Fruit fly (Drosophila melanogaster) whole organism, embryonic: ENCODE results near the gene PAN3.
A peak's percentile ranks its signal among the peaks of the same experiment; 100 is the strongest.

ENCODE experiments used
- Awh ChIP-seq: fragments of 200-800 bp; sonication (Bioruptor generic); IDR thresholded peaks from 2 replicates; pipeline ENCODE4, ENCODE4 v1.3.6; 2022; ENCODE audit warnings: missing biosample characterization, missing genetic modification characterization
- Bgb ChIP-seq: fragments of 200-800 bp; sonication (Bioruptor generic); IDR thresholded peaks from 2 replicates; pipeline ENCODE4 v1.3.6; 2022; ENCODE audit warnings: missing biosample characterization, missing genetic modification characterization; ENCODE audit not compliant: partially characterized antibody
- CG10654 ChIP-seq: fragments of 200-800 bp; sonication (Bioruptor generic); optimal IDR thresholded peaks from 2 replicates; lab custom pipeline; 2016; ENCODE audit warnings: missing biosample characterization, missing genetic modification characterization
- CG11085 ChIP-seq: fragments of 200-800 bp; sonication (Bioruptor generic); IDR thresholded peaks from 2 replicates; pipeline ENCODE4 v1.3.6; 2022; ENCODE audit warnings: missing biosample characterization, missing genetic modification characterization
- CG12659 ChIP-seq: fragments of 200-800 bp; sonication (Bioruptor generic); optimal IDR thresholded peaks from 3 replicates; lab custom pipeline; 2017; ENCODE audit warnings: mild to moderate bottlenecking, missing biosample characterization, missing genetic modification reagents, missing genetic modification characterization
- CG13624 ChIP-seq: fragments of 200-800 bp; sonication (Bioruptor generic); optimal IDR thresholded peaks from 2 replicates; lab custom pipeline; 2016; ENCODE audit warnings: missing biosample characterization, missing genetic modification characterization
- CG1602 ChIP-seq: fragments of 200-800 bp; sonication (Bioruptor generic); optimal IDR thresholded peaks from 3 replicates; lab custom pipeline; 2016; ENCODE audit warnings: missing biosample characterization, missing genetic modification characterization
- CG17361 ChIP-seq: fragments of 200-800 bp; sonication (Bioruptor generic); IDR thresholded peaks from 3 replicates; pipeline ENCODE4 v1.3.6; 2022; ENCODE audit warnings: missing biosample characterization, missing genetic modification characterization
- CG2129 ChIP-seq: fragments of 200-800 bp; sonication (Bioruptor generic); IDR thresholded peaks from 2 replicates; pipeline ENCODE4 v1.3.6; 2022; ENCODE audit warnings: missing biosample characterization, missing genetic modification characterization; ENCODE audit not compliant: partially characterized antibody
- CG2712 ChIP-seq: fragments of 200-800 bp; optimal IDR thresholded peaks from 3 replicates; lab custom pipeline; 2019; ENCODE audit warnings: missing biosample characterization, mild to moderate bottlenecking, missing genetic modification characterization, moderate library complexity
- CG2889 ChIP-seq: fragments of 200-800 bp; sonication (Bioruptor generic); IDR thresholded peaks from 3 replicates; pipeline ENCODE4 v1.3.6; 2022; ENCODE audit warnings: missing biosample characterization, missing genetic modification characterization
- CG32772 ChIP-seq: fragments of 200-800 bp; sonication (Bioruptor generic); IDR thresholded peaks from 2 replicates; pipeline ENCODE4 v1.3.6; 2022; ENCODE audit warnings: missing biosample characterization, missing genetic modification characterization
- CG4617 ChIP-seq: fragments of 200-800 bp; sonication (Bioruptor generic); optimal IDR thresholded peaks from 3 replicates; lab custom pipeline; 2016; ENCODE audit warnings: missing biosample characterization, missing genetic modification characterization, borderline replicate concordance
- CG6654 ChIP-seq: fragments of 200-800 bp; sonication (Bioruptor generic); optimal IDR thresholded peaks from 2 replicates; lab custom pipeline; 2017; ENCODE audit warnings: missing biosample characterization, mild to moderate bottlenecking, missing genetic modification characterization
- CG6765 ChIP-seq: fragments of 200-800 bp; sonication (Bioruptor generic); optimal IDR thresholded peaks from 3 replicates; lab custom pipeline; 2017; ENCODE audit warnings: missing biosample characterization, mild to moderate bottlenecking, missing genetic modification characterization
- CG7357 ChIP-seq: fragments of 200-800 bp; sonication (Bioruptor generic); IDR thresholded peaks from 3 replicates; pipeline ENCODE4 v1.3.6; 2022; ENCODE audit warnings: missing biosample characterization, missing genetic modification characterization
- CG7372 ChIP-seq: fragments of 200-800 bp; sonication (Bioruptor generic); IDR thresholded peaks from 2 replicates; pipeline ENCODE4 v1.3.6; 2022; ENCODE audit warnings: missing biosample characterization, missing genetic modification characterization
- CG8924 ChIP-seq: fragments of 200-800 bp; optimal IDR thresholded peaks from 3 replicates; lab custom pipeline; 2019; ENCODE audit warnings: missing biosample characterization, mild to moderate bottlenecking, missing genetic modification characterization, moderate library complexity
- CG9797 ChIP-seq: fragments of 200-800 bp; sonication (Bioruptor generic); optimal IDR thresholded peaks from 3 replicates; lab custom pipeline; 2018; ENCODE audit warnings: missing biosample characterization, mild to moderate bottlenecking, missing genetic modification characterization
- CHES-1-like ChIP-seq: fragments of 200-800 bp; sonication (Bioruptor generic); optimal IDR thresholded peaks from 2 replicates; lab custom pipeline; 2016; ENCODE audit warnings: missing biosample characterization, missing genetic modification characterization
- Dfd ChIP-seq, 2 experiments: fragments of >200 bp; optimal IDR thresholded peaks; 2 replicates each; lab custom pipeline; 2017; ENCODE audit warnings: missing biosample characterization in 2 of 2, missing genetic modification characterization in 2 of 2
- Doc3 ChIP-seq: fragments of 200-800 bp; sonication (Bioruptor generic); IDR thresholded peaks from 3 replicates; pipeline ENCODE4 v1.3.6; 2022; ENCODE audit warnings: missing biosample characterization, missing genetic modification characterization; ENCODE audit not compliant: partially characterized antibody
- Drgx ChIP-seq: fragments of 200-800 bp; sonication (Bioruptor generic); IDR thresholded peaks from 2 replicates; pipeline ENCODE4 v1.3.6; 2022; ENCODE audit warnings: missing biosample characterization, missing genetic modification characterization
- ERR ChIP-seq: fragments of 200-800 bp; sonication (Bioruptor generic); optimal IDR thresholded peaks from 2 replicates; lab custom pipeline; 2016; ENCODE audit warnings: missing biosample characterization, missing genetic modification characterization
- Eip74EF ChIP-seq, 2 experiments: fragments of 200-800 bp in 1 of 2; fragments of >200 bp in 1 of 2; sonication (Bioruptor generic) in 1 of 2; optimal IDR thresholded peaks; 2 replicates each; lab custom pipeline; 2017 to 2019; ENCODE audit warnings: missing biosample characterization in 2 of 2, missing genetic modification characterization in 2 of 2, mild to moderate bottlenecking in 1 of 2, moderate library complexity in 1 of 2
- Hr39 ChIP-seq: fragments of >200 bp; optimal IDR thresholded peaks from 2 replicates; lab custom pipeline; 2017
- Jarid2 ChIP-seq: fragments of 200-800 bp; sonication (Bioruptor generic); optimal IDR thresholded peaks from 3 replicates; lab custom pipeline; 2017; ENCODE audit warnings: mild to moderate bottlenecking, missing biosample characterization, missing genetic modification reagents, missing genetic modification characterization
- Lim3 ChIP-seq: fragments of 200-800 bp; sonication (Bioruptor generic); IDR thresholded peaks from 2 replicates; pipeline ENCODE4 v1.3.6; 2022; ENCODE audit warnings: missing biosample characterization, missing genetic modification characterization
- Max ChIP-seq: fragments of 200-800 bp; sonication (Bioruptor generic); optimal IDR thresholded peaks from 2 replicates; lab custom pipeline; 2016; ENCODE audit warnings: missing biosample characterization, mild to moderate bottlenecking, missing genetic modification characterization
- NC2α ChIP-seq: fragments of 200-800 bp; sonication (Bioruptor generic); optimal IDR thresholded peaks from 2 replicates; lab custom pipeline; 2016; ENCODE audit warnings: missing biosample characterization, missing genetic modification characterization
- Nf-YC ChIP-seq: fragments of 200-800 bp; optimal IDR thresholded peaks from 3 replicates; lab custom pipeline; 2019; ENCODE audit warnings: missing biosample characterization, mild to moderate bottlenecking, missing genetic modification characterization, moderate library complexity
- NfI ChIP-seq: fragments of 200-800 bp; sonication (Bioruptor generic); optimal IDR thresholded peaks from 3 replicates; lab custom pipeline; 2018; ENCODE audit warnings: missing biosample characterization, mild to moderate bottlenecking, missing genetic modification characterization, moderate library complexity
- Poxn ChIP-seq: fragments of 200-800 bp; sonication (Bioruptor generic); IDR thresholded peaks from 2 replicates; pipeline ENCODE4 v1.3.6; 2022; ENCODE audit warnings: missing biosample characterization, missing genetic modification characterization
- Rx ChIP-seq: fragments of 200-800 bp; sonication (Bioruptor generic); IDR thresholded peaks from 2 replicates; pipeline ENCODE4 v1.3.6; 2022; ENCODE audit warnings: missing biosample characterization, missing genetic modification characterization
- Sin3A ChIP-seq: fragments of >200 bp; optimal IDR thresholded peaks from 2 replicates; lab custom pipeline; 2018
- bcd ChIP-seq: fragments of 200-800 bp; sonication (Bioruptor generic); optimal IDR thresholded peaks from 2 replicates; lab custom pipeline; 2017; ENCODE audit warnings: missing biosample characterization, mild to moderate bottlenecking, missing genetic modification characterization
- cas ChIP-seq: fragments of 200-800 bp; sonication (Bioruptor generic); IDR thresholded peaks from 2 replicates; pipeline ENCODE4 v1.3.6; 2022; ENCODE audit warnings: missing biosample characterization, missing genetic modification characterization
- crp ChIP-seq, 2 experiments: fragments of 200-800 bp; sonication (Bioruptor generic); optimal IDR thresholded peaks; 2 replicates in 1 of 2; 3 replicates in 1 of 2; lab custom pipeline; 2017; ENCODE audit warnings: missing biosample characterization in 2 of 2, missing genetic modification characterization in 2 of 2, mild to moderate bottlenecking in 1 of 2, moderate library complexity in 1 of 2
- dmrt99B ChIP-seq: fragments of 200-800 bp; sonication (Bioruptor generic); optimal IDR thresholded peaks from 2 replicates; lab custom pipeline; 2018; ENCODE audit warnings: missing biosample characterization, mild to moderate bottlenecking, missing genetic modification characterization, moderate library complexity
- hth ChIP-seq: fragments of >200 bp; optimal IDR thresholded peaks from 2 replicates; lab custom pipeline; 2017; ENCODE audit warnings: inconsistent platforms
- kay ChIP-seq: fragments of 200-800 bp; sonication (Bioruptor generic); optimal IDR thresholded peaks from 2 replicates; lab custom pipeline; 2016; ENCODE audit warnings: missing biosample characterization, missing genetic modification characterization
- nmo ChIP-seq: fragments of 200-800 bp; sonication (Bioruptor generic); optimal IDR thresholded peaks from 2 replicates; lab custom pipeline; 2018; ENCODE audit warnings: missing biosample characterization, mild to moderate bottlenecking, missing genetic modification characterization, moderate library complexity
- ranshi ChIP-seq: fragments of 200-800 bp; sonication (Bioruptor generic); IDR thresholded peaks from 2 replicates; pipeline ENCODE4 v1.3.6; 2022; ENCODE audit warnings: missing biosample characterization, missing genetic modification characterization
- rib ChIP-seq: fragments of 200-800 bp; sonication (Bioruptor generic); IDR thresholded peaks from 2 replicates; pipeline ENCODE4 v1.3.6; 2022; ENCODE audit warnings: missing biosample characterization, missing genetic modification characterization
- row ChIP-seq: fragments of 200-800 bp; sonication (Bioruptor generic); IDR thresholded peaks from 3 replicates; pipeline ENCODE4 v1.3.6; 2022; ENCODE audit warnings: missing biosample characterization, missing genetic modification characterization
- seq ChIP-seq: fragments of 200-800 bp; sonication (Bioruptor generic); IDR thresholded peaks from 2 replicates; pipeline ENCODE4 v1.3.6; 2022; ENCODE audit warnings: missing biosample characterization, missing genetic modification characterization
- sisA ChIP-seq: fragments of 200-800 bp; sonication (Bioruptor generic); IDR thresholded peaks from 2 replicates; pipeline ENCODE4 v1.3.6; 2022; ENCODE audit warnings: missing biosample characterization, missing genetic modification characterization
- tx ChIP-seq: fragments of 200-800 bp; sonication (Bioruptor generic); optimal IDR thresholded peaks from 2 replicates; lab custom pipeline; 2016; ENCODE audit warnings: missing biosample characterization, missing genetic modification characterization
- vnd ChIP-seq: fragments of 200-800 bp; sonication (Bioruptor generic); IDR thresholded peaks from 3 replicates; pipeline ENCODE4 v1.3.6; 2022; ENCODE audit warnings: missing biosample characterization, missing genetic modification characterization; ENCODE audit not compliant: partially characterized antibody

Gene PAN3

DNA sequence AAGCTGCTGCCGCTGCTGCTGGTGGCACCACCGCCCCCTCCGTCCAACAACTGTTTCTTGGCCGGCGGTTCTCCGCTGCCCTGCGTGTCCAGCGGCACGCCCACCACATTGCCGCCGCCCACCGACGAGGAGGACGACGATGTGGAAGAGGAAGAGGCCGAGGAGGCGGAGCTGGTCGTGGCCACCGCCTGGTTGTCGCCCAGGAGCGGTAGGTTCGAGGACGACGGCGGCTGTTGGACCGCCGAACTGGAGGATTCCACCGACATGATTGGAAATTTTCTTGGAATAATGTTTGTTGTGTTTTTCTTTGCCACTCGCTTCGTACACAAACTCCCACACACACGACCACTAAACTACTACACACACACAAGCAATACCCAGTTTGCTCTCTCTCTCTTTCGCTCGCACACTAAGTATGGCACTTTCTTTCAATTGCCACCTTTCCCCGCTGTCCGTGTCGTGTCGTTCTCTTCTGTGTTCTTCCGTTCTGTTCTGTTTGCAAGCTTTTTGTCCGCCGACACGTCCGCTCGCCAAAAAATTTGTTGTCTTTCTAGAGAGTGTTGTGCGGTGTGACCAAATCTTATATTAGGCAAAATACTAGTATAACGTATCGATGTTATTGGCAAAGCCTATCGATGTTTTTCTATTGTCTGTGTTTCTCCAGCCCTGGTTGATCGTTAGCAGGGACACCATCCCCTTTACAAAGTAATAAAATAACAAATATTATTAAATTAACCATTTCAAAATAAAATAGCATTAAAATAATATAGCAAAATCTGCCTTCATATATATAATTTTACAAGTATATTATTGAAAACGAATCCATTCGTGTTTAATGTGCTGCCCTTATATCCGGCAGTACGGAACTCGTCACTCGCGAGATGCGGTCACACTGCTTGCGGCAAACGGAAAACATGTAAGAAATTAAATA, at the start of gene PAN3, which contains the start of gene CG32486 (continued):
- TF ChIP-seq Jarid2 (GFP tag; lab: Kevin White, UChicago) (peak; percentile 94), Drgx (GFP tag; lab: Robert Waterston, UW) (peak; percentile 26; the same call in 1 of the 2 replicates), CG11085 (GFP tag; lab: Robert Waterston, UW) (peak; percentile 29; the same call in 1 of the 2 replicates), ranshi (GFP tag; lab: Robert Waterston, UW) (peak; percentile 6; the same call in 1 of the 2 replicates), CG13624 (GFP tag; lab: Kevin White, UChicago) (peak; percentile 61), row (GFP tag; lab: Robert Waterston, UW) (peak; percentile 53), CG7372 (GFP tag; lab: Robert Waterston, UW) (no peak), Poxn (GFP tag; lab: Robert Waterston, UW) (no peak), CG7357 (no peak), CG32772 (GFP tag; lab: Robert Waterston, UW) (no peak), CG2712 (peak; percentile 66), CG12659 (peak; percentile 93), CG8924 (tag; lab: Kevin White, UChicago) (peak; percentile 68), cas (peak; percentile 18; the same call in 1 of the 2 replicates), rib (peak; percentile 73), tx (GFP tag; lab: Kevin White, UChicago) (no peak), CHES-1-like (GFP tag; lab: Kevin White, UChicago) (peak; percentile 63), Max (GFP tag; lab: Kevin White, UChicago) (peak; percentile 35), Nf-YC (peak; percentile 57), kay (GFP tag; lab: Kevin White, UChicago) (no peak), CG9797 (GFP tag; lab: Kevin White, UChicago) (peak; percentile 100), sisA (GFP tag; lab: Robert Waterston, UW) (peak; percentile 20; the same call in 1 of the 2 replicates), bcd (peak; percentile 45), NC2α (GFP tag; lab: Kevin White, UChicago) (no peak), NfI (GFP tag; lab: Kevin White, UChicago) (peak; percentile 45), Hr39 (lab: Kevin White, UChicago) (no peak), ERR (GFP tag; lab: Kevin White, UChicago) (peak; percentile 71), Rx (0 out of 2 replicates have a peak, but pooled peaks have one; percentile 33), CG4617 (GFP tag; lab: Kevin White, UChicago) (peak; percentile 76), hth (lab: Kevin White, UChicago) (no peak), Sin3A (lab: Kevin White, UChicago) (peak; percentile 85), dmrt99B (peak; percentile 4), seq (GFP tag; lab: Robert Waterston, UW) (peak; percentile 57; the same call in 1 of the 2 replicates), Lim3 (GFP tag; lab: Robert Waterston, UW) (no peak), Eip74EF (GFP tag; optimal IDR thresholded peaks at IDR 0.05; lab: Kevin White, UChicago) (peak in 1 of 2 experiments; percentile 50), Awh (GFP tag; lab: Robert Waterston, UW) (peak; percentile 51; the same call in 1 of the 2 replicates), CG2129 (GFP tag; lab: Robert Waterston, UW) (peak; percentile 71), vnd (GFP tag; lab: Robert Waterston, UW) (peak; percentile 64; the same call in 2 of the 3 replicates), CG17361 (peak; percentile 43; the same call in 2 of the 3 replicates), Dfd (GFP tag; optimal IDR thresholded peaks at IDR 0.05; lab: Kevin White, UChicago) (no peak), CG2889 (GFP tag; lab: Robert Waterston, UW) (no peak), CG10654 (GFP tag; lab: Kevin White, UChicago) (peak; percentile 8), nmo (GFP tag; lab: Kevin White, UChicago) (peak; percentile 83), Doc3 (GFP tag; lab: Robert Waterston, UW) (peak; percentile 64), CG1602 (GFP tag; lab: Kevin White, UChicago) (peak; percentile 28), CG6765 (GFP tag; lab: Kevin White, UChicago) (peak; percentile 25), CG6654 (GFP tag; lab: Kevin White, UChicago) (no peak), Bgb (GFP tag; lab: Robert Waterston, UW) (peak; percentile 90), crp (GFP tag; optimal IDR thresholded peaks at IDR 0.05; lab: Kevin White, UChicago) (peak in 1 of 2 experiments; percentile 54)
